Worm (Caenorhabditis elegans) whole organism, L4 larva: ENCODE measurements around the gene fbxa-63.

Experiments used
- F49E8.2 ChIP-seq: sonication (generic microtip); optimal IDR thresholded peaks from 2 replicates; lab custom pipeline; 2016; ENCODE audit warnings: missing compliant biosample characterization, mild to moderate bottlenecking, missing genetic modification characterization, borderline replicate concordance
- R02D3.7 ChIP-seq: fragments of 150-350 bp; sonication (generic microtip); optimal IDR thresholded peaks from 3 replicates; lab custom pipeline; 2014; ENCODE audit warnings: missing biosample characterization, missing genetic modification characterization
- ama-1 ChIP-seq: fragments of 150-350 bp; optimal IDR thresholded peaks from 2 replicates; lab custom pipeline; 2014; ENCODE audit warnings: inconsistent platforms, mixed read lengths
- ceh-32 ChIP-seq: sonication (generic microtip); optimal IDR thresholded peaks from 2 replicates; lab custom pipeline; 2016; ENCODE audit warnings: mild to moderate bottlenecking, missing genetic modification characterization, missing compliant biosample characterization; ENCODE audit not compliant: poor library complexity
- lim-7 ChIP-seq: fragments of 200-800 bp; sonication (Bioruptor generic); IDR thresholded peaks from 2 replicates; pipeline ENCODE4 v1.3.6; 2022; ENCODE audit warnings: missing genetic modification characterization, missing compliant biosample characterization
- lsy-2 ChIP-seq, 2 experiments: fragments of 150-350 bp in 1 of 2; sonication (generic microtip) in 1 of 2; optimal IDR thresholded peaks; 2 replicates each; lab custom pipeline; 2014 to 2017; ENCODE audit warnings: missing biosample characterization in 2 of 2, missing genetic modification characterization in 2 of 2
- pha-4 ChIP-seq, 2 experiments: fragments of 150-350 bp in 1 of 2; fragments of 200-800 bp in 1 of 2; sonication (Bioruptor generic) in 1 of 2; IDR thresholded peaks in 1 of 2; optimal IDR thresholded peaks in 1 of 2; 2 replicates each; pipeline versions ENCODE4 v1.3.6 to Lab custom; 2014 to 2022; ENCODE audit warnings: missing genetic modification characterization in 2 of 2, missing genetic modification reagents in 2 of 2, missing biosample characterization in 1 of 2, missing compliant biosample characterization in 1 of 2
- snpc-4 ChIP-seq: fragments of 150-350 bp; optimal IDR thresholded peaks from 2 replicates; lab custom pipeline; 2014; ENCODE audit warnings: missing biosample characterization, missing genetic modification characterization
- zag-1 ChIP-seq: fragments of 150-350 bp; optimal IDR thresholded peaks from 2 replicates; lab custom pipeline; 2014; ENCODE audit warnings: missing biosample characterization, missing genetic modification characterization

DNA sequence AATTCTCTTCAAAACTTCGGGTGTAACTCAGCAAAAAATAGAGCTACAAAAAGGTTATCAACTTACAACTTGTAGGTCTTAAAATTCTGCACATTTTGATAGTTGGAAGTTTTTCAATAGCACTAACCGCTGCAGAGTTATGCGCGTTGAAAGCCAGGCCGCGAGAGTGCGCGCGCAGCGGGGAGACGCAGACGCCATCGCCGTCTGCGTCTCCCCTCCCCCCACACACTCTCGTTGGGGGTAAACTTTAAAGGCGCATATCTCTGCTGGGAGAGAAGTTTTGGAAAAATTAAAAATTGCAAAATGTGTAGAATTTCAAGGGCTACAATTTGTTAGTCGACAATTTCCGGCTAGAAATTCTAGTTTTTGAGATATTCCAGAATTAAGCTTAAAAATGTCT, 13.8 kb upstream of the fbxa-63 start:
- TF ChIP-seq lsy-2 (tag; optimal IDR thresholded peaks at IDR 0.05; lab: Kevin White, UChicago), result no peak
- no peak for TF ChIP-seq lim-7
- TF ChIP-seq pha-4 (GFP tag; IDR thresholded peaks at IDR 0.05; lab: Robert Waterston, UW), result no peak
- no peak for TF ChIP-seq pha-4 (tag; optimal IDR thresholded peaks at IDR 0.05; lab: Kevin White, UChicago)
- no peak for TF ChIP-seq snpc-4 (tag; lab: Kevin White, UChicago)
- TF ChIP-seq ama-1 (lab: Kevin White, UChicago), result no peak
- no peak for TF ChIP-seq F49E8.2 (tag; lab: Kevin White, UChicago)
- TF ChIP-seq ceh-32 (tag; lab: Kevin White, UChicago), result no peak
- TF ChIP-seq zag-1 (tag; lab: Kevin White, UChicago), result no peak
- no peak for TF ChIP-seq R02D3.7 (tag; lab: Kevin White, UChicago)
